Fruit fly (Drosophila melanogaster) whole organism, embryonic: ENCODE results near the gene CG3008.

Experiments
- Abd-B ChIP-seq: fragments of 200-800 bp; sonication (Bioruptor generic); optimal IDR thresholded peaks from 2 replicates; lab custom pipeline; 2018; ENCODE audit warnings: missing biosample characterization, mild to moderate bottlenecking, missing genetic modification characterization, moderate library complexity
- Asciz ChIP-seq: fragments of 200-800 bp; sonication (Bioruptor generic); optimal IDR thresholded peaks from 2 replicates; lab custom pipeline; 2017; ENCODE audit warnings: missing biosample characterization, mild to moderate bottlenecking, missing genetic modification characterization, missing genetic modification reagents
- Bteb2 ChIP-seq: fragments of 200-800 bp; sonication (Bioruptor generic); optimal IDR thresholded peaks from 2 replicates; lab custom pipeline; 2016; ENCODE audit warnings: missing biosample characterization, missing genetic modification characterization
- CG13123 ChIP-seq: fragments of 200-800 bp; sonication (Bioruptor generic); optimal IDR thresholded peaks from 2 replicates; lab custom pipeline; 2016; ENCODE audit warnings: missing biosample characterization, missing genetic modification characterization
- CG17359 ChIP-seq: fragments of 200-800 bp; sonication (Bioruptor generic); optimal IDR thresholded peaks from 3 replicates; lab custom pipeline; 2018; ENCODE audit warnings: missing biosample characterization, mild to moderate bottlenecking, missing genetic modification characterization, moderate library complexity
- CG2129 ChIP-seq: fragments of 200-800 bp; sonication (Bioruptor generic); IDR thresholded peaks from 2 replicates; pipeline ENCODE4 v1.3.6; 2022; ENCODE audit warnings: missing biosample characterization, missing genetic modification characterization; ENCODE audit not compliant: partially characterized antibody
- CG2678 ChIP-seq: fragments of 200-800 bp; sonication (Bioruptor generic); optimal IDR thresholded peaks from 3 replicates; lab custom pipeline; 2019; ENCODE audit warnings: missing biosample characterization, mild to moderate bottlenecking, missing genetic modification characterization, moderate library complexity
- CG32772 ChIP-seq: fragments of 200-800 bp; sonication (Bioruptor generic); IDR thresholded peaks from 2 replicates; pipeline ENCODE4 v1.3.6; 2022; ENCODE audit warnings: missing biosample characterization, missing genetic modification characterization
- CG34376 ChIP-seq: fragments of 200-800 bp; sonication (Bioruptor generic); optimal IDR thresholded peaks from 2 replicates; lab custom pipeline; 2018; ENCODE audit warnings: missing biosample characterization, mild to moderate bottlenecking, missing genetic modification characterization
- CG3995 ChIP-seq: fragments of 200-800 bp; sonication (Bioruptor generic); optimal IDR thresholded peaks from 3 replicates; lab custom pipeline; 2016; ENCODE audit warnings: missing biosample characterization, missing genetic modification characterization
- CG8478 ChIP-seq: fragments of >200 bp; optimal IDR thresholded peaks from 2 replicates; lab custom pipeline; 2018
- CG8924 ChIP-seq: fragments of 200-800 bp; optimal IDR thresholded peaks from 3 replicates; lab custom pipeline; 2019; ENCODE audit warnings: missing biosample characterization, mild to moderate bottlenecking, missing genetic modification characterization, moderate library complexity
- CG9727 ChIP-seq: fragments of 200-800 bp; sonication (Bioruptor generic); optimal IDR thresholded peaks from 3 replicates; lab custom pipeline; 2017; ENCODE audit warnings: missing biosample characterization, mild to moderate bottlenecking, missing genetic modification characterization
- CG9932 ChIP-seq: fragments of 200-800 bp; sonication (Bioruptor generic); IDR thresholded peaks from 2 replicates; pipeline ENCODE4 v1.3.6; 2022; ENCODE audit warnings: missing biosample characterization, missing genetic modification characterization
- D19A ChIP-seq: fragments of 200-800 bp; optimal IDR thresholded peaks from 3 replicates; lab custom pipeline; 2019; ENCODE audit warnings: missing biosample characterization, mild to moderate bottlenecking, missing genetic modification characterization, moderate library complexity
- Dip3 ChIP-seq: fragments of 200-800 bp; sonication (Bioruptor generic); optimal IDR thresholded peaks from 3 replicates; lab custom pipeline; 2016; ENCODE audit warnings: missing biosample characterization, missing genetic modification characterization
- E2f2 ChIP-seq: fragments of 200-800 bp; sonication (Bioruptor generic); IDR thresholded peaks from 2 replicates; pipeline ENCODE4 v1.3.6; 2022; ENCODE audit warnings: missing biosample characterization, missing genetic modification characterization
- Gsc ChIP-seq: fragments of 200-800 bp; sonication (Bioruptor generic); IDR thresholded peaks from 2 replicates; pipeline ENCODE4 v1.3.6; 2022; ENCODE audit warnings: missing biosample characterization, missing genetic modification characterization
- HLH4C ChIP-seq: fragments of 200-800 bp; sonication (Bioruptor generic); IDR thresholded peaks from 3 replicates; pipeline ENCODE4 v1.3.6; 2022; ENCODE audit warnings: missing biosample characterization, missing genetic modification characterization; ENCODE audit not compliant: partially characterized antibody
- Hr3 ChIP-seq: fragments of 200-800 bp; sonication (Bioruptor generic); optimal IDR thresholded peaks from 3 replicates; lab custom pipeline; 2016; ENCODE audit warnings: missing biosample characterization, missing genetic modification characterization
- Hr78 ChIP-seq, 2 experiments: fragments of 200-800 bp in 1 of 2; fragments of >200 bp in 1 of 2; sonication (Bioruptor generic) in 1 of 2; optimal IDR thresholded peaks; 2 replicates each; lab custom pipeline; 2017 to 2019; ENCODE audit warnings: missing biosample characterization in 2 of 2, missing genetic modification characterization in 2 of 2, mild to moderate bottlenecking in 1 of 2, moderate library complexity in 1 of 2
- Opbp ChIP-seq: fragments of 200-800 bp; sonication (Bioruptor generic); IDR thresholded peaks from 3 replicates; pipeline ENCODE4 v1.3.6; 2022; ENCODE audit warnings: missing biosample characterization, missing genetic modification characterization; ENCODE audit not compliant: partially characterized antibody
- Optix ChIP-seq: fragments of 200-800 bp; sonication (Bioruptor generic); IDR thresholded peaks from 3 replicates; pipeline ENCODE4 v1.3.6; 2022; ENCODE audit warnings: missing biosample characterization, missing genetic modification characterization
- Ravus ChIP-seq: fragments of 200-800 bp; sonication (Bioruptor generic); IDR thresholded peaks from 2 replicates; pipeline ENCODE4 v1.3.6; 2022; ENCODE audit warnings: missing biosample characterization, missing genetic modification characterization
- Rfx ChIP-seq: fragments of 200-800 bp; sonication (Bioruptor generic); IDR thresholded peaks from 2 replicates; pipeline ENCODE4 v1.3.6; 2022; ENCODE audit warnings: missing biosample characterization, missing genetic modification characterization
- Scr ChIP-seq: fragments of 200-800 bp; sonication (Bioruptor generic); IDR thresholded peaks from 2 replicates; pipeline ENCODE4 v1.3.6; 2022; ENCODE audit warnings: missing biosample characterization, missing genetic modification characterization; ENCODE audit not compliant: partially characterized antibody
- Tbp ChIP-seq: fragments of >200 bp; optimal IDR thresholded peaks from 2 replicates; lab custom pipeline; 2018; ENCODE audit warnings: missing biosample characterization, missing genetic modification characterization
- Trl ChIP-seq, 3 experiments: fragments of >200 bp in 2 of 3; fragments of 200-800 bp in 1 of 3; sonication (Bioruptor generic) in 1 of 3; optimal IDR thresholded peaks; 2 replicates in 1 of 3; 3 replicates in 2 of 3; lab custom pipeline; 2016 to 2017; ENCODE audit warnings: missing biosample characterization in 1 of 3, missing genetic modification characterization in 1 of 3
- Usf ChIP-seq: fragments of 200-800 bp; sonication (Bioruptor generic); optimal IDR thresholded peaks from 2 replicates; lab custom pipeline; 2017; ENCODE audit warnings: missing genotype, missing biosample characterization, missing genetic modification characterization
- Vsx1 ChIP-seq: fragments of 200-800 bp; sonication (Bioruptor generic); optimal IDR thresholded peaks from 2 replicates; lab custom pipeline; 2017; ENCODE audit warnings: missing biosample characterization, mild to moderate bottlenecking, missing genetic modification characterization, missing genetic modification reagents
- ase ChIP-seq: fragments of 200-800 bp; sonication (Bioruptor generic); IDR thresholded peaks from 3 replicates; pipeline ENCODE4 v1.3.6; 2022; ENCODE audit warnings: missing biosample characterization, missing genetic modification characterization
- az2 ChIP-seq: fragments of 200-800 bp; sonication (Bioruptor generic); optimal IDR thresholded peaks from 3 replicates; lab custom pipeline; 2016; ENCODE audit warnings: missing biosample characterization, missing genetic modification characterization
- bowl ChIP-seq: fragments of 200-800 bp; sonication (Bioruptor generic); IDR thresholded peaks from 2 replicates; pipeline ENCODE4 v1.3.6; 2022; ENCODE audit warnings: missing biosample characterization, missing genetic modification characterization
- br ChIP-seq: fragments of >200 bp; optimal IDR thresholded peaks from 2 replicates; lab custom pipeline; 2017
- btn ChIP-seq: fragments of 200-800 bp; sonication (Bioruptor generic); optimal IDR thresholded peaks from 2 replicates; lab custom pipeline; 2016; ENCODE audit warnings: missing biosample characterization, missing genetic modification characterization
- cad ChIP-seq: fragments of >200 bp; optimal IDR thresholded peaks from 2 replicates; lab custom pipeline; 2017; ENCODE audit warnings: missing biosample characterization, missing genetic modification characterization
- chinmo ChIP-seq: fragments of 200-800 bp; sonication (Bioruptor generic); IDR thresholded peaks from 4 replicates; pipeline ENCODE4 v1.3.6; 2022; ENCODE audit warnings: missing biosample characterization, missing genetic modification characterization; ENCODE audit not compliant: partially characterized antibody
- crc ChIP-seq: fragments of 200-800 bp; sonication (Bioruptor generic); optimal IDR thresholded peaks from 2 replicates; lab custom pipeline; 2016; ENCODE audit warnings: missing biosample characterization, missing genetic modification characterization
- eyg ChIP-seq: fragments of 200-800 bp; sonication (Bioruptor generic); optimal IDR thresholded peaks from 3 replicates; lab custom pipeline; 2016; ENCODE audit warnings: missing biosample characterization, missing genetic modification characterization
- fru ChIP-seq: fragments of >200 bp; optimal IDR thresholded peaks from 2 replicates; lab custom pipeline; 2017
- insv ChIP-seq, 2 experiments: fragments of 200-800 bp; sonication (Bioruptor generic); optimal IDR thresholded peaks; 3 replicates each; lab custom pipeline; 2016 to 2018; ENCODE audit warnings: missing biosample characterization in 2 of 2, missing genetic modification characterization in 2 of 2
- lov ChIP-seq, 2 experiments: fragments of 200-800 bp in 1 of 2; fragments of >200 bp in 1 of 2; sonication (Bioruptor generic) in 1 of 2; IDR thresholded peaks in 1 of 2; optimal IDR thresholded peaks in 1 of 2; 2 replicates in 1 of 2; 3 replicates in 1 of 2; pipeline versions ENCODE4 v1.3.6 to Lab custom; 2017 to 2022; ENCODE audit warnings: missing biosample characterization in 1 of 2, missing genetic modification characterization in 1 of 2
- pfk ChIP-seq: fragments of 200-800 bp; sonication (Bioruptor generic); optimal IDR thresholded peaks from 2 replicates; lab custom pipeline; 2018; ENCODE audit warnings: missing biosample characterization, mild to moderate bottlenecking, missing genetic modification characterization, moderate library complexity
- pnt ChIP-seq: fragments of 200-800 bp; sonication (Bioruptor generic); optimal IDR thresholded peaks from 3 replicates; lab custom pipeline; 2016; ENCODE audit warnings: missing biosample characterization, missing genetic modification characterization
- sc ChIP-seq, 3 experiments: fragments of >200 bp in 2 of 3; fragments of 200-800 bp in 1 of 3; sonication (Bioruptor generic) in 1 of 3; optimal IDR thresholded peaks; 2 replicates in 2 of 3; 3 replicates in 1 of 3; lab custom pipeline; 2017; ENCODE audit warnings: mild to moderate bottlenecking in 1 of 3, missing biosample characterization in 1 of 3, missing genetic modification characterization in 1 of 3, missing genetic modification reagents in 1 of 3
- tio ChIP-seq: fragments of 200-800 bp; sonication (Bioruptor generic); optimal IDR thresholded peaks from 2 replicates; lab custom pipeline; 2017; ENCODE audit warnings: missing biosample characterization, missing genetic modification characterization, inconsistent platforms
- tna ChIP-seq: fragments of 200-800 bp; sonication (Bioruptor generic); IDR thresholded peaks from 2 replicates; pipeline ENCODE4 v1.3.6; 2022; ENCODE audit warnings: missing biosample characterization, missing genetic modification characterization; ENCODE audit not compliant: partially characterized antibody
- wor ChIP-seq: fragments of 200-800 bp; sonication (Bioruptor generic); IDR thresholded peaks from 2 replicates; pipeline ENCODE4 v1.3.6; 2022; ENCODE audit warnings: missing biosample characterization, missing genetic modification characterization
- z ChIP-seq: fragments of 200-800 bp; sonication (Bioruptor generic); IDR thresholded peaks from 3 replicates; pipeline ENCODE4 v1.3.6; 2022; ENCODE audit warnings: missing biosample characterization, missing genetic modification characterization

The CG3008 gene

DNA sequence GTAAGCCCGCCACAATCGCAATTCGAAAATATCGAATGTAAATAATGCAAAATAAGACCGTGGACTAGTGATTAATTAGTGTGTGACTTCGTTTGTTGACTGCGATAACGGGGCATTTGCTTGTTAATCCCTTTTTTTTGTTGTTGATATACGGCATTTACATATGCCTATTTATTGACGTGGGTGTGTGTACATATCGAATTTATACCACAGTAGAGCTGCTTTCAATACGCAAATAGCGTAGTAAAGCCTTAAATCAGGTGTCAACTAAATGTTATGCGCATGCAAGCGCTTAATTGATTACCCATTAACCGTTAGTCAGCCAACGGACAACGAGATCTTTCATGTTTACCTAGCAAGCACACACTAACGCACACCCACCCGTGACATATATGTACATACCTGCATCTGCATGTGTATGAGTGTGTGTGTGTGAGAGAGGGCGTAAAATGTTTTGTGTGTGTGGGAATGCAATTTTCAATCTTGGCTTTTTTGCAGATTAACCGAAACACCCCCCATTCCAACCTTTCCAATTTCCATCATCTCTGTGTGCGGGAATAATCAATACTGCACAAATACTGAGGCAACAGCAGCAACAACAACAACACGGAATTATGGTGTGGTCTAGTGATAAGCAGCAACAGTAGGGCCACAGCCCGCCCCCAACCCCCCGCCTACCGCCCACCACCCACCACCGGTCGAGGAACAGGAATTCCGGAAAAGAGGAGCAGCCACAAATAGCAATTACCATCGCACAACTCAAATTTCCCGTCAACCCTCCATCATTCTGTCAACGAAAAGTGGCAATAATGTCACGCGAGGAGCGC lies 44.4 kb upstream of the CG3008 start (continued):
- TF ChIP-seq CG3995 (GFP tag; lab: Kevin White, UChicago), result no peak
- TF ChIP-seq D19A (tag; lab: Kevin White, UChicago), result no peak
- no peak for TF ChIP-seq pnt (GFP tag; lab: Kevin White, UChicago)
- TF ChIP-seq cad (GFP tag; lab: Kevin White, UChicago), result no peak
- no peak for TF ChIP-seq Gsc (GFP tag; lab: Robert Waterston, UW)
- no peak for TF ChIP-seq Bteb2 (GFP tag; lab: Kevin White, UChicago)
- TF ChIP-seq Hr78 (GFP tag; optimal IDR thresholded peaks at IDR 0.05; lab: Kevin White, UChicago), result no peak
- no peak for TF ChIP-seq Ravus (GFP tag; lab: Robert Waterston, UW)
- TF ChIP-seq Vsx1 (GFP tag; lab: Kevin White, UChicago), result no peak
- no peak for TF ChIP-seq CG8924
- no peak for TF ChIP-seq tio
- TF ChIP-seq Trl (optimal IDR thresholded peaks at IDR 0.05; lab: Kevin White, UChicago), result no peak
- peak; percentile 50 for TF ChIP-seq Trl (GFP tag; optimal IDR thresholded peaks at IDR 0.05; lab: Kevin White, UChicago)
- no peak for TF ChIP-seq Hr3 (GFP tag; lab: Kevin White, UChicago)
- TF ChIP-seq HLH4C (GFP tag; lab: Robert Waterston, UW), result no peak
- no peak for TF ChIP-seq CG13123 (GFP tag; lab: Kevin White, UChicago)
- no peak for TF ChIP-seq crc (GFP tag; lab: Kevin White, UChicago)
- TF ChIP-seq CG34376, result no peak
- no peak for TF ChIP-seq Abd-B (GFP tag; lab: Kevin White, UChicago)
- no peak for TF ChIP-seq Tbp (GFP tag; lab: Kevin White, UChicago)
- TF ChIP-seq Optix (GFP tag; lab: Robert Waterston, UW), result no peak
- no peak for TF ChIP-seq Opbp (GFP tag; lab: Robert Waterston, UW)
- TF ChIP-seq bowl, result peak; percentile 5; the same call in 1 of the 2 replicates
- TF ChIP-seq Scr (GFP tag; lab: Robert Waterston, UW), result no peak
- peak; percentile 34; the same call in 1 of the 2 replicates for TF ChIP-seq CG32772
- no peak for TF ChIP-seq sc (optimal IDR thresholded peaks at IDR 0.05; lab: Kevin White, UChicago)
- TF ChIP-seq sc (GFP tag; optimal IDR thresholded peaks at IDR 0.05; lab: Kevin White, UChicago), result peak; percentile 21
- TF ChIP-seq fru (lab: Kevin White, UChicago), result no peak
- no peak for TF ChIP-seq CG2129 (GFP tag; lab: Robert Waterston, UW)
- peak; percentile 20 for TF ChIP-seq btn (GFP tag; lab: Kevin White, UChicago)
- no peak for TF ChIP-seq E2f2 (GFP tag; lab: Robert Waterston, UW)
- TF ChIP-seq eyg, result no peak
- TF ChIP-seq z (GFP tag; lab: Robert Waterston, UW), result no peak
- TF ChIP-seq CG9727 (GFP tag; lab: Kevin White, UChicago), result peak; percentile 8
- TF ChIP-seq lov (optimal IDR thresholded peaks at IDR 0.05; lab: Kevin White, UChicago), result no peak
- peak; percentile 67; the same call in 1 of the 3 replicates for TF ChIP-seq lov (GFP tag; IDR thresholded peaks at IDR 0.05; lab: Robert Waterston, UW)
- no peak for TF ChIP-seq CG8478 (lab: Kevin White, UChicago)
- TF ChIP-seq CG9932 (GFP tag; lab: Robert Waterston, UW), result no peak
- no peak for TF ChIP-seq tna
- peak; percentile 85 for TF ChIP-seq CG17359
- TF ChIP-seq br (lab: Kevin White, UChicago), result no peak
- peak; percentile 47 for TF ChIP-seq pfk (GFP tag; lab: Kevin White, UChicago)
- TF ChIP-seq Asciz (GFP tag; lab: Kevin White, UChicago), result peak; percentile 85
- no peak for TF ChIP-seq wor (GFP tag; lab: Robert Waterston, UW)
- no peak for TF ChIP-seq ase (GFP tag; lab: Robert Waterston, UW)
- TF ChIP-seq az2 (GFP tag; lab: Kevin White, UChicago), result no peak
- peak in 1 of 2 experiments; percentile 7 for TF ChIP-seq insv (GFP tag; optimal IDR thresholded peaks at IDR 0.05; lab: Kevin White, UChicago)
- TF ChIP-seq Dip3, result no peak
- no peak for TF ChIP-seq Usf
- peak; percentile 71 for TF ChIP-seq CG2678 (tag; lab: Kevin White, UChicago)
- no peak; the same call in 1 of the 2 replicates for TF ChIP-seq Rfx (GFP tag; lab: Robert Waterston, UW)
- TF ChIP-seq chinmo (GFP tag; lab: Robert Waterston, UW), result no peak
